Worm (Caenorhabditis elegans) whole organism, L2 larva: Measurements from ENCODE around the gene C37H5.13.

Experiments
- C34F6.9 ChIP-seq: fragments of 150-350 bp; optimal IDR thresholded peaks from 2 replicates; lab custom pipeline; 2014; ENCODE audit warnings: missing biosample characterization, missing genetic modification characterization
- F13H6.1 ChIP-seq: sonication (generic microtip); optimal IDR thresholded peaks from 2 replicates; lab custom pipeline; 2016; ENCODE audit warnings: missing genetic modification characterization, missing compliant biosample characterization
- R02D3.7 ChIP-seq: fragments of 150-350 bp; optimal IDR thresholded peaks from 2 replicates; lab custom pipeline; 2014; ENCODE audit warnings: missing biosample characterization, missing genetic modification characterization
- Y55F3AM.14 ChIP-seq: fragments of 200-800 bp; sonication (Bioruptor generic); optimal IDR thresholded peaks from 2 replicates; lab custom pipeline; 2018; ENCODE audit warnings: mild to moderate bottlenecking, missing genetic modification characterization, missing compliant biosample characterization
- ZK546.5 ChIP-seq: sonication (generic microtip); optimal IDR thresholded peaks from 2 replicates; lab custom pipeline; 2017; ENCODE audit warnings: missing biosample characterization, missing genetic modification characterization
- alr-1 ChIP-seq: fragments of 150-350 bp; optimal IDR thresholded peaks from 2 replicates; lab custom pipeline; 2014; ENCODE audit warnings: missing biosample characterization, missing genetic modification characterization
- ama-1 ChIP-seq: fragments of 150-350 bp; optimal IDR thresholded peaks from 2 replicates; lab custom pipeline; 2018; ENCODE audit warnings: inconsistent platforms
- blmp-1 ChIP-seq: sonication (generic microtip); optimal IDR thresholded peaks from 2 replicates; lab custom pipeline; 2017; ENCODE audit warnings: missing genetic modification characterization, mild to moderate bottlenecking, missing compliant biosample characterization, antibody characterized with exemption, moderate library complexity; ENCODE audit not compliant: insufficient read depth
- ceh-82 ChIP-seq: fragments of 150-350 bp; optimal IDR thresholded peaks from 2 replicates; lab custom pipeline; 2014; ENCODE audit warnings: missing biosample characterization, missing genetic modification characterization
- crh-2 ChIP-seq: sonication (generic microtip); optimal IDR thresholded peaks from 2 replicates; lab custom pipeline; 2017; ENCODE audit warnings: missing biosample characterization, missing genetic modification characterization
- dmd-4 ChIP-seq: sonication (generic microtip); optimal IDR thresholded peaks from 2 replicates; lab custom pipeline; 2017; ENCODE audit warnings: missing biosample characterization, missing genetic modification characterization
- egl-27 ChIP-seq: sonication (generic microtip); optimal IDR thresholded peaks from 3 replicates; lab custom pipeline; 2017; ENCODE audit warnings: missing biosample characterization, missing genetic modification reagents, missing genetic modification characterization
- elt-1 ChIP-seq: fragments of 150-350 bp; optimal IDR thresholded peaks from 2 replicates; lab custom pipeline; 2014; ENCODE audit warnings: missing biosample characterization, missing genetic modification characterization
- elt-3 ChIP-seq: sonication (generic microtip); optimal IDR thresholded peaks from 2 replicates; lab custom pipeline; 2017; ENCODE audit warnings: missing biosample characterization, missing genetic modification characterization
- fos-1 ChIP-seq: fragments of 150-350 bp; optimal IDR thresholded peaks from 2 replicates; lab custom pipeline; 2014; ENCODE audit warnings: missing biosample characterization, missing genetic modification characterization
- gmeb-1 ChIP-seq: fragments of 150-350 bp; optimal IDR thresholded peaks from 2 replicates; lab custom pipeline; 2014; ENCODE audit warnings: missing biosample characterization, missing genetic modification characterization
- lin-11 ChIP-seq: fragments of 150-350 bp; sonication (generic microtip); optimal IDR thresholded peaks from 2 replicates; lab custom pipeline; 2014; ENCODE audit warnings: missing biosample characterization, missing genetic modification characterization, inconsistent platforms, mixed read lengths
- lin-13 ChIP-seq: fragments of 150-350 bp; optimal IDR thresholded peaks from 2 replicates; lab custom pipeline; 2014; ENCODE audit warnings: missing biosample characterization, missing genetic modification reagents, missing genetic modification characterization
- lsy-2 ChIP-seq, 2 experiments: fragments of 150-350 bp in 1 of 2; sonication (generic microtip) in 1 of 2; optimal IDR thresholded peaks; 2 replicates each; lab custom pipeline; 2014 to 2017; ENCODE audit warnings: missing biosample characterization in 2 of 2, missing genetic modification characterization in 2 of 2
- mab-5 ChIP-seq: fragments of 150-350 bp; optimal IDR thresholded peaks from 2 replicates; lab custom pipeline; 2014; ENCODE audit warnings: missing biosample characterization, missing genetic modification characterization
- mdl-1 ChIP-seq, 2 experiments: fragments of 150-350 bp in 1 of 2; sonication (generic microtip) in 1 of 2; optimal IDR thresholded peaks; 2 replicates each; lab custom pipeline; 2017; ENCODE audit warnings: missing biosample characterization in 2 of 2, missing genetic modification characterization in 2 of 2
- nhr-11 ChIP-seq: fragments of 150-350 bp; optimal IDR thresholded peaks from 2 replicates; lab custom pipeline; 2014; ENCODE audit warnings: missing biosample characterization, missing genetic modification characterization
- nhr-129 ChIP-seq: fragments of 150-350 bp; optimal IDR thresholded peaks from 2 replicates; lab custom pipeline; 2014; ENCODE audit warnings: missing biosample characterization, missing genetic modification characterization
- nhr-21 ChIP-seq: fragments of 150-350 bp; optimal IDR thresholded peaks from 2 replicates; lab custom pipeline; 2014; ENCODE audit warnings: missing biosample characterization, missing genetic modification characterization
- nhr-23 ChIP-seq: fragments of 150-350 bp; optimal IDR thresholded peaks from 2 replicates; lab custom pipeline; 2014; ENCODE audit warnings: missing biosample characterization, missing genetic modification reagents, missing genetic modification characterization
- nhr-25 ChIP-seq: fragments of 150-350 bp; sonication (generic microtip); optimal IDR thresholded peaks from 3 replicates; lab custom pipeline; 2014; ENCODE audit warnings: missing biosample characterization, missing genetic modification characterization
- nhr-6 ChIP-seq: fragments of 150-350 bp; optimal IDR thresholded peaks from 2 replicates; lab custom pipeline; 2014; ENCODE audit warnings: missing biosample characterization, missing genetic modification characterization
- nhr-77 ChIP-seq: fragments of 150-350 bp; optimal IDR thresholded peaks from 2 replicates; lab custom pipeline; 2014; ENCODE audit warnings: missing biosample characterization, missing genetic modification characterization
- peb-1 ChIP-seq: fragments of 150-350 bp; optimal IDR thresholded peaks from 2 replicates; lab custom pipeline; 2014; ENCODE audit warnings: missing biosample characterization, missing genetic modification characterization
- sem-4 ChIP-seq: fragments of 150-350 bp; optimal IDR thresholded peaks from 2 replicates; lab custom pipeline; 2014; ENCODE audit warnings: missing biosample characterization, missing genetic modification reagents, missing genetic modification characterization
- skn-1 ChIP-seq: sonication (generic microtip); optimal IDR thresholded peaks from 2 replicates; lab custom pipeline; 2017; ENCODE audit warnings: missing biosample characterization, missing genetic modification characterization
- sma-3 ChIP-seq: sonication (generic microtip); optimal IDR thresholded peaks from 2 replicates; lab custom pipeline; 2016; ENCODE audit warnings: missing genetic modification reagents, missing genetic modification characterization, missing compliant biosample characterization
- sma-9 ChIP-seq, 2 experiments: fragments of 150-350 bp in 1 of 2; sonication (generic microtip) in 1 of 2; optimal IDR thresholded peaks; 2 replicates each; lab custom pipeline; 2014 to 2016; ENCODE audit warnings: missing genetic modification characterization in 2 of 2, mild to moderate bottlenecking in 1 of 2, missing biosample characterization in 1 of 2, missing compliant biosample characterization in 1 of 2, missing genetic modification reagents in 1 of 2, moderate library complexity in 1 of 2
- snpc-4 ChIP-seq: fragments of 150-350 bp; optimal IDR thresholded peaks from 2 replicates; lab custom pipeline; 2014; ENCODE audit warnings: missing biosample characterization, missing genetic modification characterization
- unc-39 ChIP-seq: fragments of 150-350 bp; optimal IDR thresholded peaks from 2 replicates; lab custom pipeline; 2014; ENCODE audit warnings: missing biosample characterization, missing genetic modification characterization
- unc-55 ChIP-seq: fragments of 150-350 bp; sonication (generic microtip); optimal IDR thresholded peaks from 3 replicates; lab custom pipeline; 2014; ENCODE audit warnings: missing biosample characterization, missing genetic modification reagents, missing genetic modification characterization
- unc-62 ChIP-seq: fragments of 150-350 bp; optimal IDR thresholded peaks from 2 replicates; lab custom pipeline; 2014; ENCODE audit warnings: missing biosample characterization, missing genetic modification reagents, missing genetic modification characterization
- zag-1 ChIP-seq: fragments of 150-350 bp; optimal IDR thresholded peaks from 2 replicates; lab custom pipeline; 2014; ENCODE audit warnings: missing biosample characterization, missing genetic modification characterization
- ztf-1 ChIP-seq: fragments of 200-800 bp; sonication (Bioruptor generic); conservative IDR thresholded peaks from 2 replicates; pipeline ENCODE4 v1.3.6; 2022; ENCODE audit warnings: missing genetic modification characterization, missing compliant biosample characterization
- ztf-11 ChIP-seq: sonication (generic microtip); optimal IDR thresholded peaks from 2 replicates; lab custom pipeline; 2017; ENCODE audit warnings: missing biosample characterization, missing genetic modification characterization
- ztf-4 ChIP-seq: fragments of 150-350 bp; optimal IDR thresholded peaks from 2 replicates; lab custom pipeline; 2014; ENCODE audit warnings: missing biosample characterization, missing genetic modification characterization

The C37H5.13 gene

DNA sequence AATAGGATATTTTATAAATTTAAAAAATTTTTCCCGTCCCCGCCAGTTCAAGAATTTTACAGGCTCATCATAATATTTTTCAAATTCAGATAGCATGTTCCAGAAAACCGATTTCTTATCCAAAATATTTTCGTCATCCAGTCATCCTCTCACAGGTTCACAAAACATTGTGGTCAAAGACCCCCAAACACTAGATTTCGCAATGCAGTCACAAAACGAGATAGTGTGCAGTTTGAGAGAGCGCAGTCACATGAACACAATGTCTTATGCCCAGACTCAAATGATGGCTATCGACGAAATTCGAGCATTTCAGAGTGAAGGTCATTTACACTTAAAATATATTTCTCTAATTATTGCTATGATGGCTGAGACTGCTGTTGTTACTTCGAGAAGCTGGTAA is 18.2 kb downstream of the C37H5.13 start, which contains the start of gene abhd-5.2:
TSS of gene abhd-5.2 (plus strand) at position 95 of the 400 bp plus-strand sequence.
- TF ChIP-seq ceh-82 (tag; lab: Kevin White, UChicago) (no peak), unc-55 (peak; percentile 66), ZK546.5 (tag; lab: Kevin White, UChicago) (no peak), peb-1 (tag; lab: Kevin White, UChicago) (no peak), zag-1 (no peak), R02D3.7 (tag; lab: Kevin White, UChicago) (no peak), ama-1 (lab: Kevin White, UChicago) (no peak), ztf-1 (GFP tag; lab: Robert Waterston, UW) (no peak), sma-3 (peak; percentile 12), mdl-1 (tag; optimal IDR thresholded peaks at IDR 0.05; lab: Kevin White, UChicago) (no peak), snpc-4 (tag; lab: Kevin White, UChicago) (no peak), fos-1 (tag; lab: Kevin White, UChicago) (peak; percentile 60), nhr-25 (tag; lab: Kevin White, UChicago) (peak; percentile 7), gmeb-1 (peak; percentile 71), C34F6.9 (tag; lab: Kevin White, UChicago) (peak; percentile 83), ztf-4 (tag; lab: Kevin White, UChicago) (no peak), nhr-129 (tag; lab: Kevin White, UChicago) (peak; percentile 79), sma-9 (GFP tag; optimal IDR thresholded peaks at IDR 0.05; lab: Kevin White, UChicago) (peak; percentile 45), sma-9 (tag; optimal IDR thresholded peaks at IDR 0.05; lab: Kevin White, UChicago) (no peak), F13H6.1 (tag; lab: Kevin White, UChicago) (peak; percentile 25), alr-1 (tag; lab: Kevin White, UChicago) (no peak), crh-2 (peak; percentile 45), blmp-1 (tag; lab: Kevin White, UChicago) (no peak), lsy-2 (tag; optimal IDR thresholded peaks at IDR 0.05; lab: Kevin White, UChicago) (peak in 1 of 2 experiments; percentile 61), Y55F3AM.14 (no peak), egl-27 (tag; lab: Kevin White, UChicago) (no peak), nhr-77 (tag; lab: Kevin White, UChicago) (no peak), elt-3 (no peak), nhr-11 (tag; lab: Kevin White, UChicago) (no peak), nhr-21 (tag; lab: Kevin White, UChicago) (no peak), dmd-4 (tag; lab: Kevin White, UChicago) (no peak), lin-11 (no peak)

DNA sequence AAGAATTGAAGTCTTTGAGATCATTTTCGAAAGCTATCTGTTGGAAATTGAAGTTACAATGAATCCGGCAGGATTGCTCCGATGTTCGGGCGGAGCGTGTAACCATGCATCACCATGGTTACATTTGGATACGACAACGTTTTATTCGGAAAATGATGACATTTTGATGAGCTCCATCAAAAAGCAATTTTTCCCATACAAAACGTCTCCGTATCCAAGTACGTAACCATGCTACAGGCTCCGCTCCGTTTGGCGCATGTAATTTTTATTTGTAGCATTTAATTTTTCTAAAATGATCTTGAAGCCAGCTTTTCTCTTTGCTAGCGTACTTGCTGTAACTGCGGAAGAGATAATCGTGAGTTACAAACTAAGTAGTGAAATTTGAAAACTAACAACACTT is 20.2 kb downstream of the C37H5.13 start, which contains the start of the genes cwp-2 and cwp-3:
TSS of gene cwp-2 (minus strand) at position 101 of the 400 bp plus-strand sequence.
TSS of gene cwp-3 (plus strand) at position 293 of the 400 bp plus-strand sequence.
- TF ChIP-seq lin-11 = no peak
- no peak for TF ChIP-seq alr-1 (tag; lab: Kevin White, UChicago)
- no peak for TF ChIP-seq elt-1 (tag; lab: Kevin White, UChicago)
- no peak for TF ChIP-seq lsy-2 (tag; optimal IDR thresholded peaks at IDR 0.05; lab: Kevin White, UChicago)
- no peak for TF ChIP-seq mab-5 (tag; lab: Kevin White, UChicago)
- TF ChIP-seq nhr-129 (tag; lab: Kevin White, UChicago) = no peak
- TF ChIP-seq crh-2 = no peak
- no peak for TF ChIP-seq C34F6.9 (tag; lab: Kevin White, UChicago)
- TF ChIP-seq nhr-21 (tag; lab: Kevin White, UChicago) = no peak
- TF ChIP-seq R02D3.7 (tag; lab: Kevin White, UChicago) = no peak

DNA sequence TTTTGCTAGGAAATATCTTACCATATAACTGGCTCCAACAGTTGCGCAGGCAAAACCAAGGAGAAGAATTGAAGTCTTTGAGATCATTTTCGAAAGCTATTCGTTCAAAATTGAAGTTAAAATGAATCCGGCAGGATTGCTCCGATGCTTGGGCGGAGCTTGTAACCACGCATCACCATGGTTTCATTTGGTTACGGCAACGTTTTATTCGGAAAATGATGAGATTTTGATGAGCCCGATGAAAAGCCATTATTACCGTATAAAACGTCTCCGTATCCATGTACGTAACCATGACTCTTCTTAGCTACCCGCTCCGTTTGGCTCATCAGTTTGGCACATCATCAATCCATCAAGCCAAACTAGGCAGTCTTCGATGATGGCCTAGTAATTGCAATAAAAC is 21.6 kb downstream of the C37H5.13 start, which contains the start of gene cwp-1:
TSS of gene cwp-1 (minus strand) at position 101 of the 400 bp plus-strand sequence.
- TF ChIP-seq skn-1 (tag; lab: Kevin White, UChicago) (no peak), nhr-23 (tag; lab: Kevin White, UChicago) (no peak), ZK546.5 (tag; lab: Kevin White, UChicago) (no peak), mab-5 (tag; lab: Kevin White, UChicago) (no peak), lin-13 (no peak), sem-4 (no peak), unc-62 (no peak), snpc-4 (tag; lab: Kevin White, UChicago) (no peak), nhr-77 (tag; lab: Kevin White, UChicago) (no peak), nhr-6 (tag; lab: Kevin White, UChicago) (no peak), dmd-4 (tag; lab: Kevin White, UChicago) (no peak), ztf-11 (tag; lab: Kevin White, UChicago) (no peak), elt-3 (no peak), unc-39 (tag; lab: Kevin White, UChicago) (no peak), Y55F3AM.14 (no peak)
